Fruit fly (Drosophila melanogaster) whole organism, embryonic: ENCODE measurements around the gene MYPT-75D.

Source experiments
- B-H1 ChIP-seq: fragments of 200-800 bp; sonication (Bioruptor generic); IDR thresholded peaks from 3 replicates; pipeline ENCODE4 v1.3.6; 2022; ENCODE audit warnings: missing biosample characterization, missing genetic modification characterization
- CG12155 ChIP-seq: fragments of 200-800 bp; sonication (Bioruptor generic); optimal IDR thresholded peaks from 3 replicates; lab custom pipeline; 2016; ENCODE audit warnings: missing biosample characterization, missing genetic modification characterization
- CG15011 ChIP-seq: fragments of 200-800 bp; sonication (Bioruptor generic); optimal IDR thresholded peaks from 3 replicates; lab custom pipeline; 2018; ENCODE audit warnings: missing biosample characterization, mild to moderate bottlenecking, missing genetic modification characterization
- CG3995 ChIP-seq: fragments of 200-800 bp; sonication (Bioruptor generic); optimal IDR thresholded peaks from 3 replicates; lab custom pipeline; 2016; ENCODE audit warnings: missing biosample characterization, missing genetic modification characterization
- CG9817 ChIP-seq: fragments of 200-800 bp; sonication (Bioruptor generic); optimal IDR thresholded peaks from 2 replicates; lab custom pipeline; 2018; ENCODE audit warnings: missing biosample characterization, mild to moderate bottlenecking, missing genetic modification characterization, moderate library complexity
- h ChIP-seq: fragments of >200 bp; optimal IDR thresholded peaks from 2 replicates; lab custom pipeline; 2017
- hth ChIP-seq: fragments of >200 bp; optimal IDR thresholded peaks from 2 replicates; lab custom pipeline; 2017; ENCODE audit warnings: inconsistent platforms
- oc ChIP-seq: fragments of 200-800 bp; sonication (Bioruptor generic); optimal IDR thresholded peaks from 2 replicates; lab custom pipeline; 2018; ENCODE audit warnings: missing biosample characterization, mild to moderate bottlenecking, missing genetic modification characterization, moderate library complexity
- sens ChIP-seq: fragments of 200-800 bp; sonication (Bioruptor generic); peaks from one replicate; lab custom pipeline; 2016; ENCODE audit warnings: missing biosample characterization, missing genetic modification characterization
- sr ChIP-seq: fragments of 200-800 bp; sonication (Bioruptor generic); IDR thresholded peaks from 3 replicates; pipeline ENCODE4 v1.3.6; 2022; ENCODE audit warnings: missing biosample characterization, missing genetic modification characterization
- usp ChIP-seq: fragments of >200 bp; optimal IDR thresholded peaks from 2 replicates; lab custom pipeline; 2017; ENCODE audit warnings: missing biosample characterization, missing genetic modification characterization

DNA sequence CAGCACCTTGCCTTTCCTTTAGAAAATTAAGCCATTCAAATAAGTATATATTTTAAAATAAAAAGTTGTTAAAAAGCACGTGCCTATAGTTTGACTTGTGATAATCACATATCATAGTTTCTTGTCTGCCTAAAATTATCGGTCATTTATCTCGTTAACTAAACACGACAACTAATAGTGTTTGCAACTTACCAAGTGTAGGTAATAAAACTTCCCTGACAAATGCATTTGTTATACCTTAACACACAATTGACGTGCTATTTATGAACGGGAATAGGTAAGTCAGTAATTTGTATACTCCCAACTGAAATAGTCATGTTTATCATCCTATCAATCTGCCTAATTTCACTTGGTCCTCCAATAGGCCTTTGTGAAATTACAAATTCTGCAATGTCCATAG, 22.6 kb upstream of the MYPT-75D start, which contains the start of gene CG18234:
- TF ChIP-seq CG15011 (GFP tag; lab: Kevin White, UChicago) (no peak), sr (GFP tag; lab: Robert Waterston, UW) (no peak), CG12155 (GFP tag; lab: Kevin White, UChicago) (no peak), h (lab: Kevin White, UChicago) (no peak), CG3995 (GFP tag; lab: Kevin White, UChicago) (no peak), sens (GFP tag; lab: Kevin White, UChicago) (no peak), B-H1 (GFP tag; lab: Robert Waterston, UW) (no peak), CG9817 (no peak), usp (no peak), hth (no peak), oc (tag; lab: Kevin White, UChicago) (no peak)
